Fruit fly (Drosophila melanogaster): Measurements from ENCODE around the gene CG14260.

The CG14260 gene

dm6 chr3R:27281022-27281810 lies 16.0 kb downstream of the CG14260 start (continued):
- TF ChIP-seq CG3995 (GFP tag; optimal IDR thresholded peaks at IDR 0.05): peak; percentile 75
- TF ChIP-seq Atf3 (GFP tag; optimal IDR thresholded peaks at IDR 0.05): peak; percentile 93
- peak; percentile 91 for TF ChIP-seq ERR (GFP tag; optimal IDR thresholded peaks at IDR 0.05)
- peak; percentile 64 for TF ChIP-seq psq (GFP tag; optimal IDR thresholded peaks at IDR 0.05)
- TF ChIP-seq jumu (GFP tag; optimal IDR thresholded peaks at IDR 0.05): peak; percentile 95
- peak; percentile 75 for TF ChIP-seq sqz (GFP tag; optimal IDR thresholded peaks at IDR 0.05)
- peak; percentile 92 to 98 for TF ChIP-seq dpn (GFP tag; optimal IDR thresholded peaks at IDR 0.05)
- TF ChIP-seq CkIIα-i1 (GFP tag; IDR thresholded peaks at IDR 0.05): peak; percentile 87
- peak; percentile 92 for TF ChIP-seq CG11723 (GFP tag; optimal IDR thresholded peaks at IDR 0.05)
- peak; percentile 92 for TF ChIP-seq NC2β (GFP tag; optimal IDR thresholded peaks at IDR 0.05)
- TF ChIP-seq Sin3A (optimal IDR thresholded peaks at IDR 0.05): no peak
- TF ChIP-seq Gsc (GFP tag; IDR thresholded peaks at IDR 0.05): peak; percentile 84
- TF ChIP-seq gsb (GFP tag; IDR thresholded peaks at IDR 0.05): peak; percentile 95
- peak; percentile 97 for TF ChIP-seq CG12219 (GFP tag; optimal IDR thresholded peaks at IDR 0.05)
- peak; percentile 95 for TF ChIP-seq her (GFP tag; optimal IDR thresholded peaks at IDR 0.05)
- peak; percentile 89 for TF ChIP-seq disco-r (GFP tag; optimal IDR thresholded peaks at IDR 0.05)
- peak; percentile 76 for TF ChIP-seq zen (tag; optimal IDR thresholded peaks at IDR 0.05)
- TF ChIP-seq TFAM (GFP tag; optimal IDR thresholded peaks at IDR 0.05): peak; percentile 82
- TF ChIP-seq CG1603 (tag; optimal IDR thresholded peaks at IDR 0.05): peak; percentile 98
- peak; percentile 82 for TF ChIP-seq GATAe (GFP tag; conservative IDR thresholded peaks at IDR 0.05)
- TF ChIP-seq CG31365 (tag; optimal IDR thresholded peaks at IDR 0.05): peak; percentile 87
- peak; percentile 90 for TF ChIP-seq CG6854 (GFP tag; optimal IDR thresholded peaks at IDR 0.05)
- TF ChIP-seq Bgb (GFP tag; IDR thresholded peaks at IDR 0.05; ENCODE audit: partially characterized antibody): peak; percentile 82
- TF ChIP-seq crol (GFP tag; IDR thresholded peaks at IDR 0.05): peak; percentile 99
- peak; percentile 83 for TF ChIP-seq CG3163 (GFP tag; optimal IDR thresholded peaks at IDR 0.05)
- peak; percentile 80 for TF ChIP-seq tup (GFP tag; optimal IDR thresholded peaks at IDR 0.05)
- peak; percentile 88 for TF ChIP-seq CG13123 (GFP tag; optimal IDR thresholded peaks at IDR 0.05)
- peak; percentile 94 for TF ChIP-seq az2 (GFP tag; optimal IDR thresholded peaks at IDR 0.05)
- no peak for TF ChIP-seq CG15479 (GFP tag; optimal IDR thresholded peaks at IDR 0.05)
- no peak for TF ChIP-seq eve (GFP tag; optimal IDR thresholded peaks at IDR 0.05)
- TF ChIP-seq jing (GFP tag; optimal IDR thresholded peaks at IDR 0.05): peak; percentile 95
- TF ChIP-seq fd96Cb (tag; optimal IDR thresholded peaks at IDR 0.05): peak; percentile 95
- TF ChIP-seq Hey (tag; optimal IDR thresholded peaks at IDR 0.05): peak; percentile 83
- TF ChIP-seq Sox100B (GFP tag; optimal IDR thresholded peaks at IDR 0.05): peak; percentile 84
- peak; percentile 68 for TF ChIP-seq Opbp (GFP tag; IDR thresholded peaks at IDR 0.05; ENCODE audit: partially characterized antibody)
- peak; percentile 91 for TF ChIP-seq bab2 (GFP tag; optimal IDR thresholded peaks at IDR 0.05)
- TF ChIP-seq Vsx1 (GFP tag; optimal IDR thresholded peaks at IDR 0.05): peak; percentile 97
- peak; percentile 96 for TF ChIP-seq zfh2 (GFP tag; optimal IDR thresholded peaks at IDR 0.05)
- peak; percentile 92 for TF ChIP-seq fd64A (GFP tag; optimal IDR thresholded peaks at IDR 0.05)
- peak; percentile 97 for TF ChIP-seq ken (GFP tag; IDR thresholded peaks at IDR 0.05)
- peak; percentile 98 for TF ChIP-seq slbo (GFP tag; IDR thresholded peaks at IDR 0.05)
- peak; percentile 97 for TF ChIP-seq chm (GFP tag; IDR thresholded peaks at IDR 0.05)
- peak; percentile 87 for TF ChIP-seq Camta (GFP tag; optimal IDR thresholded peaks at IDR 0.05)
- TF ChIP-seq HLH4C (GFP tag; IDR thresholded peaks at IDR 0.05; ENCODE audit: partially characterized antibody): peak; percentile 62; the same call in 2 of the 3 replicates
- TF ChIP-seq hb (GFP tag; IDR thresholded peaks at IDR 0.05; ENCODE audit: partially characterized antibody): 0 out of 3 replicates have a peak, but pooled peaks have one; percentile 54
- peak; percentile 84 for TF ChIP-seq Adf1 (GFP tag; IDR thresholded peaks at IDR 0.05)
- peak; percentile 92 for TF ChIP-seq CG11398 (GFP tag; optimal IDR thresholded peaks at IDR 0.05)
- TF ChIP-seq ap (GFP tag; IDR thresholded peaks at IDR 0.05): peak; percentile 94
- TF ChIP-seq CG10565 (GFP tag; optimal IDR thresholded peaks at IDR 0.05): peak; percentile 59
- TF ChIP-seq CG16779 (GFP tag; IDR thresholded peaks at IDR 0.05): peak; percentile 97
